Worm (Caenorhabditis elegans) whole organism, L4/young adult: ENCODE results near the gene srw-24.

ENCODE experiments used
- W03F9.2 ChIP-seq: fragments of 150-350 bp; optimal IDR thresholded peaks from 2 replicates; lab custom pipeline; 2014; ENCODE audit warnings: missing biosample characterization, missing genetic modification characterization
- him-1 ChIP-seq: sonication (generic microtip); optimal IDR thresholded peaks from 2 replicates; lab custom pipeline; 2016; ENCODE audit warnings: missing genotype, missing genetic modification reagents, missing genetic modification characterization, missing compliant biosample characterization

DNA sequence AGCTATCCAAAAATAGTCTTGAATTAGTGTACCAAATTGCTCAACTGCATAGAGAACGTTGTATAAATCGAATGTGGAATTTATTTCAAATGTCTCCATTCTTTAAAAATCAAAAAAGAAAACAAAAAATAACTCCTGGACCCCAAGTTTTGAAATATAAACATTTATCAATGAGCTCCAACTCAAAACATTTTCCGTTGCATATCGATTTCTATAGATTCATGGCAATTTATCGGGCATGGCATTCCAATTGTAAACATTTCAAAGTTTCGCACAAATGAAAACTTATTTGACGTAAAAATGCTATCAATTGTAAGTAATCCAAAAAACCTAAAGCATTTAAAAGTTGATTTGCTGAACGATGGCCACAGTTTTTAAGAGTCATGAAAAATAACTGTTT lies 14.8 kb downstream of the srw-24 start, which contains the start of gene srw-12:
- TF ChIP-seq him-1 (tag; lab: Kevin White, UChicago): no peak
- TF ChIP-seq W03F9.2 (tag; lab: Kevin White, UChicago): no peak
